Worm (Caenorhabditis elegans): ENCODE measurements around the gene cct-6.

- TF ChIP-seq nhr-28 (tag; optimal IDR thresholded peaks at IDR 0.05) = no peak
- no peak for TF ChIP-seq ztf-11 (tag; optimal IDR thresholded peaks at IDR 0.05)
- TF ChIP-seq cey-2 (tag; optimal IDR thresholded peaks at IDR 0.05; ENCODE audit: borderline replicate concordance, insufficient read depth) = no peak
Measured at ce11 chrIII:5892909-5893308, 37.4 kb upstream of the cct-6 start.

Measured in whole organism, L4 larva.